Fruit fly (Drosophila melanogaster): ENCODE data around the gene Med.

Gene Med

dm6 chr3R:31603655-31604054, 7.2 kb upstream of the Med start (continued):
- TF ChIP-seq CG7556 (GFP tag; optimal IDR thresholded peaks at IDR 0.05) (no peak), MESR4 (GFP tag; optimal IDR thresholded peaks at IDR 0.05) (no peak), cwo (GFP tag; optimal IDR thresholded peaks at IDR 0.05) (no peak), HLH3B (GFP tag; IDR thresholded peaks at IDR 0.05) (peak; percentile 18; the same call in 1 of the 2 replicates), tin (GFP tag; optimal IDR thresholded peaks at IDR 0.05) (no peak), CG11456 (GFP tag; IDR thresholded peaks at IDR 0.05) (no peak), az2 (GFP tag; optimal IDR thresholded peaks at IDR 0.05) (no peak), toy (GFP tag; IDR thresholded peaks at IDR 0.05) (no peak), CG6854 (GFP tag; optimal IDR thresholded peaks at IDR 0.05) (no peak), repo (GFP tag; optimal IDR thresholded peaks at IDR 0.05) (no peak), NFAT (GFP tag; IDR thresholded peaks at IDR 0.05) (no peak), ftz-f1 (GFP tag; optimal IDR thresholded peaks at IDR 0.05) (no peak), CG12659 (GFP tag; optimal IDR thresholded peaks at IDR 0.05) (no peak), tgo (GFP tag; IDR thresholded peaks at IDR 0.05) (no peak), CG17568 (GFP tag; optimal IDR thresholded peaks at IDR 0.05) (peak; percentile 41), Asciz (GFP tag; optimal IDR thresholded peaks at IDR 0.05) (peak; percentile 7), org-1 (GFP tag; optimal IDR thresholded peaks at IDR 0.05) (peak; percentile 38), tup (GFP tag; optimal IDR thresholded peaks at IDR 0.05) (no peak), fru (optimal IDR thresholded peaks at IDR 0.05) (no peak), CG8290 (GFP tag; optimal IDR thresholded peaks at IDR 0.05) (no peak), CG8290 (tag; optimal IDR thresholded peaks at IDR 0.05) (peak in 1 of 2 experiments; percentile 31), p53 (GFP tag; optimal IDR thresholded peaks at IDR 0.05) (no peak), MTF-1 (GFP tag; optimal IDR thresholded peaks at IDR 0.05; ENCODE audit: borderline replicate concordance) (peak; percentile 17), Neu2 (GFP tag; optimal IDR thresholded peaks at IDR 0.05; ENCODE audit: borderline replicate concordance) (no peak), CG13775 (GFP tag; optimal IDR thresholded peaks at IDR 0.05) (no peak), CG7745 (tag; optimal IDR thresholded peaks at IDR 0.05) (no peak), CG4707 (GFP tag; optimal IDR thresholded peaks at IDR 0.05) (no peak), CG8359 (GFP tag; optimal IDR thresholded peaks at IDR 0.05; ENCODE audit: borderline replicate concordance) (no peak), CG15269 (tag; optimal IDR thresholded peaks at IDR 0.05) (no peak), cato (GFP tag; optimal IDR thresholded peaks at IDR 0.05; ENCODE audit: borderline replicate concordance) (no peak), pros (GFP tag; optimal IDR thresholded peaks at IDR 0.05) (no peak), hth (optimal IDR thresholded peaks at IDR 0.05) (no peak), Sox102F (GFP tag; optimal IDR thresholded peaks at IDR 0.05) (no peak), CG17612 (GFP tag; IDR thresholded peaks at IDR 0.05) (no peak), CG3847 (GFP tag; IDR thresholded peaks at IDR 0.05) (no peak), CG42726 (GFP tag; IDR thresholded peaks at IDR 0.05; ENCODE audit: partially characterized antibody) (no peak), Sry-β (GFP tag; optimal IDR thresholded peaks at IDR 0.05) (no peak), lilli (GFP tag; optimal IDR thresholded peaks at IDR 0.05) (no peak), CG18262 (tag; optimal IDR thresholded peaks at IDR 0.05) (no peak), CTCF (GFP tag; optimal IDR thresholded peaks at IDR 0.05) (no peak), Eip74EF (GFP tag; optimal IDR thresholded peaks at IDR 0.05) (peak in 1 of 2 experiments; percentile 34), tx (GFP tag; optimal IDR thresholded peaks at IDR 0.05) (no peak), lov (optimal IDR thresholded peaks at IDR 0.05) (no peak), lov (GFP tag; IDR thresholded peaks at IDR 0.05) (no peak), CG7928 (GFP tag; optimal IDR thresholded peaks at IDR 0.05) (no peak), fu2 (GFP tag; optimal IDR thresholded peaks at IDR 0.05) (no peak), CG16813 (GFP tag; IDR thresholded peaks at IDR 0.05; ENCODE audit: partially characterized antibody) (no peak), sc (optimal IDR thresholded peaks at IDR 0.05) (no peak), sc (GFP tag; optimal IDR thresholded peaks at IDR 0.05) (no peak), CG16815 (GFP tag; optimal IDR thresholded peaks at IDR 0.05) (no peak), CG12236 (GFP tag; optimal IDR thresholded peaks at IDR 0.05) (no peak), fd96Cb (tag; optimal IDR thresholded peaks at IDR 0.05) (no peak), Jarid2 (GFP tag; optimal IDR thresholded peaks at IDR 0.05) (no peak)
